Worm (Caenorhabditis elegans) whole organism, L4 larva: ENCODE measurements around the gene pkc-3.

Experiments used
- F26F4.8 ChIP-seq: fragments of 200-800 bp; sonication (Bioruptor generic); conservative IDR thresholded peaks from 2 replicates; pipeline ENCODE4 v1.3.6; 2022; ENCODE audit warnings: missing genetic modification characterization, missing compliant biosample characterization
- F37D6.2 ChIP-seq: sonication (generic microtip); optimal IDR thresholded peaks from 2 replicates; lab custom pipeline; 2016; ENCODE audit warnings: mild to moderate bottlenecking, missing genetic modification characterization, missing compliant biosample characterization
- R02D3.7 ChIP-seq: fragments of 150-350 bp; sonication (generic microtip); optimal IDR thresholded peaks from 3 replicates; lab custom pipeline; 2014; ENCODE audit warnings: missing biosample characterization, missing genetic modification characterization
- Y48G9A.11 ChIP-seq: fragments of 200-800 bp; sonication (Bioruptor generic); IDR thresholded peaks from 2 replicates; pipeline ENCODE4 v1.3.6; 2022; ENCODE audit warnings: missing genetic modification reagents, missing genetic modification characterization, missing compliant biosample characterization
- ZK337.2 ChIP-seq: fragments of 200-800 bp; sonication (Bioruptor generic); IDR thresholded peaks from 2 replicates; pipeline ENCODE4 v1.3.6; 2022; ENCODE audit warnings: missing genetic modification reagents, missing genetic modification characterization, missing compliant biosample characterization
- aha-1 ChIP-seq: fragments of 150-350 bp; peaks from one replicate; lab custom pipeline; 2014; ENCODE audit warnings: missing biosample characterization, missing genetic modification characterization
- aly-2 ChIP-seq: sonication (generic microtip); optimal IDR thresholded peaks from 2 replicates; lab custom pipeline; 2018; ENCODE audit warnings: missing biosample characterization, missing genetic modification characterization
- ama-1 ChIP-seq: fragments of 150-350 bp; optimal IDR thresholded peaks from 2 replicates; lab custom pipeline; 2014; ENCODE audit warnings: inconsistent platforms, mixed read lengths
- arid-1 ChIP-seq: fragments of 200-800 bp; sonication (Bioruptor generic); conservative IDR thresholded peaks from 2 replicates; pipeline ENCODE4 v1.3.6; 2022; ENCODE audit warnings: missing genetic modification reagents, missing genetic modification characterization, missing compliant biosample characterization
- attf-4 ChIP-seq: sonication (generic microtip); optimal IDR thresholded peaks from 3 replicates; lab custom pipeline; 2017; ENCODE audit warnings: missing biosample characterization, missing genetic modification characterization
- ceh-28 ChIP-seq: fragments of 150-350 bp; optimal IDR thresholded peaks from 2 replicates; lab custom pipeline; 2014; ENCODE audit warnings: missing biosample characterization, missing genetic modification reagents, missing genetic modification characterization
- ceh-62 ChIP-seq: sonication (generic microtip); optimal IDR thresholded peaks from 2 replicates; lab custom pipeline; 2017; ENCODE audit warnings: missing biosample characterization, missing genetic modification characterization
- daf-16 ChIP-seq, 3 experiments: sonication (generic microtip); optimal IDR thresholded peaks; 2 replicates each; lab custom pipeline; 2016 to 2017; ENCODE audit warnings: missing genetic modification characterization in 3 of 3, missing genetic modification reagents in 3 of 3, mild to moderate bottlenecking in 2 of 3, missing compliant biosample characterization in 2 of 3, missing biosample characterization in 1 of 3, moderate library complexity in 1 of 3
- dmd-8 ChIP-seq: fragments of 200-800 bp; sonication (Bioruptor generic); IDR thresholded peaks from 2 replicates; pipeline ENCODE4 v1.3.6; 2022; ENCODE audit warnings: missing genetic modification characterization, missing compliant biosample characterization
- duxl-1 ChIP-seq: sonication (generic microtip); optimal IDR thresholded peaks from 2 replicates; lab custom pipeline; 2016; ENCODE audit warnings: mild to moderate bottlenecking, missing genetic modification characterization, moderate library complexity, missing compliant biosample characterization; ENCODE audit not compliant: poor library complexity
- dve-1 ChIP-seq: sonication (generic microtip); optimal IDR thresholded peaks from 2 replicates; lab custom pipeline; 2017; ENCODE audit warnings: antibody characterized with exemption, mild to moderate bottlenecking, missing genetic modification characterization, missing compliant biosample characterization; ENCODE audit not compliant: insufficient read depth
- egl-43 ChIP-seq: fragments of 200-800 bp; sonication (Bioruptor generic); IDR thresholded peaks from 2 replicates; pipeline ENCODE4 v1.3.6; 2022; ENCODE audit warnings: missing genetic modification reagents, missing genetic modification characterization, missing compliant biosample characterization
- hif-1 ChIP-seq, 2 experiments: sonication (generic microtip); optimal IDR thresholded peaks; 2 replicates each; lab custom pipeline; 2016 to 2017; ENCODE audit warnings: missing compliant biosample characterization in 2 of 2, missing genetic modification characterization in 2 of 2, missing genetic modification reagents in 2 of 2, missing genotype in 2 of 2, mild to moderate bottlenecking in 1 of 2
- hlh-11 ChIP-seq: fragments of 200-800 bp; sonication (Bioruptor generic); optimal IDR thresholded peaks from 2 replicates; lab custom pipeline; 2018; ENCODE audit warnings: mild to moderate bottlenecking, missing genetic modification characterization, missing compliant biosample characterization
- hlh-30 ChIP-seq: sonication (generic microtip); optimal IDR thresholded peaks from 2 replicates; lab custom pipeline; 2017; ENCODE audit warnings: antibody characterized with exemption, mild to moderate bottlenecking, missing genetic modification characterization, missing compliant biosample characterization; ENCODE audit not compliant: insufficient read depth
- hmg-1.1 ChIP-seq: fragments of 200-800 bp; sonication (Bioruptor generic); IDR thresholded peaks from 2 replicates; pipeline ENCODE4 v1.3.6; 2022; ENCODE audit warnings: missing genetic modification reagents, missing genetic modification characterization, missing compliant biosample characterization
- lin-1 ChIP-seq: fragments of 200-800 bp; sonication (Bioruptor generic); IDR thresholded peaks from 2 replicates; pipeline ENCODE4 v1.3.6; 2022; ENCODE audit warnings: missing genetic modification reagents, missing genetic modification characterization, missing compliant biosample characterization
- lin-38 ChIP-seq: fragments of 200-800 bp; sonication (Bioruptor generic); IDR thresholded peaks from 2 replicates; pipeline ENCODE4 v1.3.6; 2022; ENCODE audit warnings: missing genetic modification reagents, missing genetic modification characterization, missing compliant biosample characterization
- lsy-2 ChIP-seq, 2 experiments: fragments of 150-350 bp in 1 of 2; sonication (generic microtip) in 1 of 2; optimal IDR thresholded peaks; 2 replicates each; lab custom pipeline; 2014 to 2017; ENCODE audit warnings: missing biosample characterization in 2 of 2, missing genetic modification characterization in 2 of 2
- madf-5 ChIP-seq, 2 experiments: fragments of 200-800 bp; sonication (Bioruptor generic); IDR thresholded peaks; 2 replicates each; pipeline ENCODE4 v1.3.6; 2022; ENCODE audit warnings: missing compliant biosample characterization in 2 of 2, missing genetic modification characterization in 2 of 2
- mep-1 ChIP-seq: fragments of 150-350 bp; sonication (generic microtip); optimal IDR thresholded peaks from 3 replicates; lab custom pipeline; 2014; ENCODE audit warnings: missing biosample characterization, missing genetic modification characterization
- mxl-2 ChIP-seq: fragments of 200-800 bp; sonication (Bioruptor generic); conservative IDR thresholded peaks from 2 replicates; pipeline ENCODE4 v1.3.6; 2022; ENCODE audit warnings: missing genetic modification reagents, missing genetic modification characterization, missing compliant biosample characterization
- nhr-111 ChIP-seq: fragments of 200-800 bp; sonication (Bioruptor generic); optimal IDR thresholded peaks from 2 replicates; lab custom pipeline; 2018; ENCODE audit warnings: mild to moderate bottlenecking, missing genetic modification characterization, missing compliant biosample characterization
- nhr-28 ChIP-seq: fragments of 150-350 bp; optimal IDR thresholded peaks from 2 replicates; lab custom pipeline; 2014; ENCODE audit warnings: missing biosample characterization, missing genetic modification characterization
- nhr-41 ChIP-seq: fragments of 200-800 bp; sonication (Bioruptor generic); IDR thresholded peaks from 2 replicates; pipeline ENCODE4 v1.3.6; 2022; ENCODE audit warnings: missing genetic modification reagents, missing genetic modification characterization, missing compliant biosample characterization
- nhr-42 ChIP-seq: fragments of 200-800 bp; sonication (Bioruptor generic); IDR thresholded peaks from 2 replicates; pipeline ENCODE4 v1.3.6; 2022; ENCODE audit warnings: missing genetic modification characterization, missing compliant biosample characterization
- nhr-6 ChIP-seq: fragments of 150-350 bp; optimal IDR thresholded peaks from 2 replicates; lab custom pipeline; 2014; ENCODE audit warnings: missing biosample characterization, missing genetic modification characterization
- php-3 ChIP-seq: fragments of 200-800 bp; sonication (Bioruptor generic); IDR thresholded peaks from 2 replicates; pipeline ENCODE4 v1.3.6; 2022; ENCODE audit warnings: missing genetic modification reagents, missing genetic modification characterization, missing compliant biosample characterization
- rbr-2 ChIP-seq: sonication (generic microtip); optimal IDR thresholded peaks from 2 replicates; lab custom pipeline; 2016; ENCODE audit warnings: missing genotype, missing genetic modification characterization, missing compliant biosample characterization
- spr-1 ChIP-seq: sonication (generic microtip); optimal IDR thresholded peaks from 2 replicates; lab custom pipeline; 2016; ENCODE audit warnings: mild to moderate bottlenecking, missing genetic modification characterization, missing compliant biosample characterization
- tra-1 ChIP-seq: fragments of 200-800 bp; sonication (Bioruptor generic); IDR thresholded peaks from 2 replicates; pipeline ENCODE4 v1.3.6; 2022; ENCODE audit warnings: missing genetic modification reagents, missing genetic modification characterization, missing compliant biosample characterization
- unc-130 ChIP-seq: sonication (generic microtip); optimal IDR thresholded peaks from 2 replicates; lab custom pipeline; 2016; ENCODE audit warnings: missing genetic modification reagents, missing genetic modification characterization, missing compliant biosample characterization
- unc-39 ChIP-seq: sonication (generic microtip); optimal IDR thresholded peaks from 2 replicates; lab custom pipeline; 2017; ENCODE audit warnings: missing biosample characterization, missing genetic modification characterization
- unc-62 ChIP-seq, 3 experiments: fragments of 150-350 bp in 1 of 3; sonication (generic microtip); optimal IDR thresholded peaks in 2 of 3; peaks in 1 of 3; 1 replicate in 1 of 3; 2 replicates in 2 of 3; lab custom pipeline; 2014 to 2017; ENCODE audit warnings: missing biosample characterization in 3 of 3, missing genetic modification characterization in 3 of 3, missing genetic modification reagents in 3 of 3, missing genotype in 1 of 3
- zfp-2 ChIP-seq: sonication (generic microtip); optimal IDR thresholded peaks from 2 replicates; lab custom pipeline; 2016; ENCODE audit warnings: mild to moderate bottlenecking, missing genetic modification characterization, missing compliant biosample characterization
- zfp-3 ChIP-seq: fragments of 200-800 bp; sonication (Bioruptor generic); conservative IDR thresholded peaks from 2 replicates; pipeline ENCODE4 v1.3.6; 2022; ENCODE audit warnings: missing genetic modification reagents, missing genetic modification characterization, missing compliant biosample characterization
- ztf-7 ChIP-seq: fragments of 150-350 bp; optimal IDR thresholded peaks from 2 replicates; lab custom pipeline; 2014; ENCODE audit warnings: missing biosample characterization, missing genetic modification characterization

The pkc-3 gene

ce11 chrII:5377467-5378238 is 2.2 kb upstream of the pkc-3 start, which contains the start of gene prdx-2 (continued):
- TF ChIP-seq ZK337.2 (GFP tag; lab: Robert Waterston, UW), result no peak
- TF ChIP-seq lin-38 (GFP tag; lab: Robert Waterston, UW), result peak; percentile 58; the same call in 1 of the 2 replicates
- TF ChIP-seq zfp-2, result no peak
- no peak for TF ChIP-seq tra-1 (GFP tag; lab: Robert Waterston, UW)
- TF ChIP-seq R02D3.7, result no peak
- no peak for TF ChIP-seq rbr-2 (tag; lab: Kevin White, UChicago)
- peak in 1 of 2 experiments; percentile 45 for TF ChIP-seq lsy-2 (tag; optimal IDR thresholded peaks at IDR 0.05; lab: Kevin White, UChicago)
- TF ChIP-seq ztf-7 (tag; lab: Kevin White, UChicago), result no peak
- TF ChIP-seq egl-43 (GFP tag; lab: Robert Waterston, UW), result no peak
- no peak for TF ChIP-seq php-3
- TF ChIP-seq hif-1 (tag; optimal IDR thresholded peaks at IDR 0.05; lab: Kevin White, UChicago), result no peak
- no peak for TF ChIP-seq mxl-2 (GFP tag; lab: Robert Waterston, UW)

ce11 chrII:5378239-5378521 is 1.6 kb upstream of the pkc-3 start:
- TF ChIP-seq ceh-62 (tag; lab: Kevin White, UChicago) (no peak), nhr-41 (GFP tag; lab: Robert Waterston, UW) (no peak), unc-62 (GFP tag; optimal IDR thresholded peaks at IDR 0.05 in 1 of 2; lab: Kevin White, UChicago) (peak in 1 of 2 experiments; percentile 49), unc-62 (tag; optimal IDR thresholded peaks at IDR 0.05; lab: Kevin White, UChicago) (no peak), nhr-42 (no peak), nhr-6 (tag; lab: Kevin White, UChicago) (no peak), daf-16 (GFP tag; optimal IDR thresholded peaks at IDR 0.05; lab: Kevin White, UChicago) (no peak), daf-16 (tag; optimal IDR thresholded peaks at IDR 0.05; lab: Kevin White, UChicago) (no peak), lsy-2 (tag; optimal IDR thresholded peaks at IDR 0.05; lab: Kevin White, UChicago) (peak in 1 of 2 experiments; percentile 11), madf-5 (GFP tag; IDR thresholded peaks at IDR 0.05; lab: Robert Waterston, UW) (no peak), hlh-30 (tag; lab: Kevin White, UChicago) (peak; percentile 50), F37D6.2 (tag; lab: Kevin White, UChicago) (no peak), duxl-1 (tag; lab: Kevin White, UChicago) (no peak), nhr-28 (tag; lab: Kevin White, UChicago) (peak; percentile 44), spr-1 (tag; lab: Kevin White, UChicago) (no peak), F26F4.8 (GFP tag; lab: Robert Waterston, UW) (no peak), egl-43 (GFP tag; lab: Robert Waterston, UW) (no peak), rbr-2 (tag; lab: Kevin White, UChicago) (no peak), lin-1 (GFP tag; lab: Robert Waterston, UW) (no peak), arid-1 (GFP tag; lab: Robert Waterston, UW) (no peak), hlh-11 (peak; percentile 1)

ce11 chrII:5384282-5384681 is 4.5 kb downstream of the pkc-3 start:
- TF ChIP-seq daf-16 (GFP tag; optimal IDR thresholded peaks at IDR 0.05; lab: Kevin White, UChicago) (no peak), daf-16 (tag; optimal IDR thresholded peaks at IDR 0.05; lab: Kevin White, UChicago) (peak; percentile 22), aly-2 (tag; lab: Kevin White, UChicago) (no peak)

ce11 chrII:5387217-5387616 is 7.4 kb downstream of the pkc-3 start, which contains the start of gene ccpp-6:
Gene ccpp-6, minus strand, starts transcription at chrII:5387317.
- TF ChIP-seq dve-1 (tag; lab: Kevin White, UChicago), result no peak
- TF ChIP-seq unc-39 (tag; lab: Kevin White, UChicago), result no peak
- TF ChIP-seq ceh-28, result no peak
- no peak for TF ChIP-seq nhr-111
- no peak for TF ChIP-seq php-3
- no peak for TF ChIP-seq tra-1 (GFP tag; lab: Robert Waterston, UW)
- TF ChIP-seq hmg-1.1 (GFP tag; lab: Robert Waterston, UW), result no peak
- no peak for TF ChIP-seq dmd-8 (GFP tag; lab: Robert Waterston, UW)
- TF ChIP-seq zfp-3 (GFP tag; lab: Robert Waterston, UW), result no peak
- TF ChIP-seq unc-130, result no peak
- TF ChIP-seq aha-1 (tag; lab: Kevin White, UChicago), result peak; percentile 11
- peak; percentile 0 for TF ChIP-seq ama-1 (lab: Kevin White, UChicago)
- no peak for TF ChIP-seq hlh-30 (tag; lab: Kevin White, UChicago)
- 0 out of 2 replicates have a peak, but pooled peaks have one; percentile 16 for TF ChIP-seq lin-38 (GFP tag; lab: Robert Waterston, UW)
- no peak for TF ChIP-seq Y48G9A.11
- TF ChIP-seq attf-4 (tag; lab: Kevin White, UChicago), result no peak
- no peak for TF ChIP-seq nhr-42
- TF ChIP-seq mep-1 (tag; lab: Kevin White, UChicago), result peak; percentile 25
- no peak for TF ChIP-seq rbr-2 (tag; lab: Kevin White, UChicago)
- TF ChIP-seq, all 104 proteins: peak for 4
